Worm (Caenorhabditis elegans) whole organism, midembryonic: ENCODE measurements around the gene Y46B2A.3.

ENCODE experiments used
- T22C8.4 ChIP-seq: fragments of 200-800 bp; sonication (Bioruptor generic); IDR thresholded peaks from 2 replicates; pipeline ENCODE4 v1.3.6; 2022; ENCODE audit warnings: missing genetic modification characterization, missing compliant biosample characterization
- cog-1 ChIP-seq: sonication (generic microtip); optimal IDR thresholded peaks from 2 replicates; lab custom pipeline; 2016; ENCODE audit warnings: missing genetic modification characterization, missing compliant biosample characterization
- flt-1 ChIP-seq: fragments of 200-800 bp; sonication (Bioruptor generic); IDR thresholded peaks from 2 replicates; pipeline ENCODE4 v1.3.6; 2022; ENCODE audit warnings: missing genetic modification characterization, missing compliant biosample characterization
- klf-2 ChIP-seq: fragments of 200-800 bp; sonication (Bioruptor generic); conservative IDR thresholded peaks from 2 replicates; pipeline ENCODE4 v1.3.6; 2022; ENCODE audit warnings: missing genetic modification reagents, missing genetic modification characterization, missing compliant biosample characterization
- med-1 ChIP-seq: sonication (generic microtip); optimal IDR thresholded peaks from 2 replicates; lab custom pipeline; 2017; ENCODE audit warnings: missing genetic modification characterization, mild to moderate bottlenecking, missing compliant biosample characterization, antibody characterized with exemption, missing genetic modification reagents; ENCODE audit not compliant: insufficient read depth
- ref-1 ChIP-seq: fragments of 200-800 bp; sonication (Bioruptor generic); conservative IDR thresholded peaks from 2 replicates; pipeline ENCODE4 v1.3.6; 2022; ENCODE audit warnings: missing genetic modification reagents, missing genetic modification characterization, missing compliant biosample characterization
- tab-1 ChIP-seq: fragments of 200-800 bp; sonication (Bioruptor generic); IDR thresholded peaks from 2 replicates; pipeline ENCODE4 v1.3.6; 2022; ENCODE audit warnings: missing genetic modification characterization, missing compliant biosample characterization
- ztf-23 ChIP-seq: fragments of 200-800 bp; sonication (Bioruptor generic); IDR thresholded peaks from 2 replicates; pipeline ENCODE4 v1.3.6; 2022; ENCODE audit warnings: missing genetic modification reagents, missing genetic modification characterization, missing compliant biosample characterization
- ztf-29 ChIP-seq: fragments of 200-800 bp; sonication (Bioruptor generic); IDR thresholded peaks from 2 replicates; pipeline ENCODE4 v1.3.6; 2022; ENCODE audit warnings: missing genetic modification reagents, missing genetic modification characterization, missing compliant biosample characterization

ce11 chrII:845618-846017 lies 21.1 kb downstream of the Y46B2A.3 start, which contains the start of gene F28A10.7:
- TF ChIP-seq T22C8.4 (GFP tag; lab: Robert Waterston, UW) (no peak), ztf-29 (GFP tag; lab: Robert Waterston, UW) (no peak), tab-1 (no peak), ref-1 (GFP tag; lab: Robert Waterston, UW) (no peak), med-1 (no peak), cog-1 (tag; lab: Kevin White, UChicago) (no peak), ztf-23 (GFP tag; lab: Robert Waterston, UW) (no peak), klf-2 (GFP tag; lab: Robert Waterston, UW) (no peak), flt-1 (GFP tag; lab: Robert Waterston, UW) (no peak)
